Worm (Caenorhabditis elegans): ENCODE results near the gene Y39G8B.10.
A peak's percentile ranks its signal among the peaks of the same experiment; 100 is the strongest.

Y39G8B.10 gene

ce11 chrII:13981819-13982218 lies 1.1 kb downstream of the Y39G8B.10 start:
- no peak for TF ChIP-seq nhr-12 (tag; optimal IDR thresholded peaks at IDR 0.05)
- no peak for TF ChIP-seq nhr-237 (tag; optimal IDR thresholded peaks at IDR 0.05)
- TF ChIP-seq elt-1 (tag; optimal IDR thresholded peaks at IDR 0.05; ENCODE audit: borderline replicate concordance, insufficient read depth): no peak
- TF ChIP-seq ztf-11 (tag; optimal IDR thresholded peaks at IDR 0.05): no peak
- TF ChIP-seq nhr-2 (tag; optimal IDR thresholded peaks at IDR 0.05): no peak
- no peak for TF ChIP-seq ces-1 (GFP tag; optimal IDR thresholded peaks at IDR 0.05)
- TF ChIP-seq sem-2 (GFP tag; optimal IDR thresholded peaks at IDR 0.05): no peak
- no peak for TF ChIP-seq flh-1 (GFP tag; optimal IDR thresholded peaks at IDR 0.05)
- TF ChIP-seq tbx-8 (GFP tag; optimal IDR thresholded peaks at IDR 0.05): no peak
- TF ChIP-seq zip-8 (tag; optimal IDR thresholded peaks at IDR 0.05): no peak
- no peak for TF ChIP-seq elt-3 (tag; optimal IDR thresholded peaks at IDR 0.05)
- no peak for TF ChIP-seq nhr-76 (tag; optimal IDR thresholded peaks at IDR 0.05)
- no peak for TF ChIP-seq lsy-2 (tag; optimal IDR thresholded peaks at IDR 0.05)
- no peak for TF ChIP-seq ceh-43 (GFP tag; optimal IDR thresholded peaks at IDR 0.05)

DNA sequence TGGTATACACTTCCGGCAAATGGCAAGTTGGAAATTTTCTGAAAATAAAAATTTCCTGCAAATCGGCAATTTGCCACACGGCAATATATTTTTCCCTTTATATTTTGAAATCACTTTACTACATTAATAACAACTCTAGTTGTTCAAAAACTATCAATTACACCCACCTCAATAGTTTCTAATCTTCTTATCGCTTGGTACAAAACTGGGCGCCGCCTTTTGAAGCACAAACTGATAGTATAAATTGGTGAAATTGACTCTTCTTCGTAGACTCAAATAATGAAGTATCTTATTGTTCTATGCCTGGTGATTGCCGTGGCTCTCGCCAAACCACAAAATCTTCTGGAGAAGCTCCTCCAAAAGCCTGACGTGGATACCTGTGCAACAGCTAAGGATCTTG lies 1.8 kb downstream of the Y39G8B.10 start, which contains the start of gene Y39G8B.9:
TSS of gene Y39G8B.9 (plus strand) at position 269 of the 400 bp plus-strand sequence.
- TF ChIP-seq lsy-2 (tag; optimal IDR thresholded peaks at IDR 0.05) (no peak), cnd-1 (tag; optimal IDR thresholded peaks at IDR 0.05) (no peak), zip-8 (tag; optimal IDR thresholded peaks at IDR 0.05) (no peak), ham-2 (GFP tag; optimal IDR thresholded peaks at IDR 0.05) (no peak), nhr-2 (tag; optimal IDR thresholded peaks at IDR 0.05) (no peak), bed-3 (GFP tag; optimal IDR thresholded peaks at IDR 0.05) (no peak), unc-39 (tag; optimal IDR thresholded peaks at IDR 0.05) (no peak), blmp-1 (tag; optimal IDR thresholded peaks at IDR 0.05) (no peak), M03D4.4 (tag; optimal IDR thresholded peaks at IDR 0.05) (no peak), tbx-8 (GFP tag; optimal IDR thresholded peaks at IDR 0.05) (no peak), ceh-83 (GFP tag; optimal IDR thresholded peaks at IDR 0.05) (no peak)

ce11 chrII:13979833-13980513 lies 2.9 kb downstream of the Y39G8B.10 start, which contains the start of gene sre-48:
sre-48 (minus strand) TSS chrII:13979883.
- no peak for TF ChIP-seq hlh-1 (tag; optimal IDR thresholded peaks at IDR 0.05)
- no peak for TF ChIP-seq M03D4.4 (tag; optimal IDR thresholded peaks at IDR 0.05)
- TF ChIP-seq blmp-1 (tag; optimal IDR thresholded peaks at IDR 0.05): no peak
- TF ChIP-seq ceh-83 (GFP tag; optimal IDR thresholded peaks at IDR 0.05): no peak
- TF ChIP-seq nhr-76 (tag; optimal IDR thresholded peaks at IDR 0.05): no peak
- no peak for TF ChIP-seq drap-1 (GFP tag; optimal IDR thresholded peaks at IDR 0.05)

ce11 chrII:13977701-13978100 lies 5.2 kb downstream of the Y39G8B.10 start:
- no peak for TF ChIP-seq unc-39 (tag; optimal IDR thresholded peaks at IDR 0.05)
- TF ChIP-seq pha-4 (tag; optimal IDR thresholded peaks at IDR 0.05): no peak
- TF ChIP-seq zip-8 (tag; optimal IDR thresholded peaks at IDR 0.05): no peak
- TF ChIP-seq elt-1 (tag; optimal IDR thresholded peaks at IDR 0.05; ENCODE audit: borderline replicate concordance, insufficient read depth): no peak
- no peak for TF ChIP-seq ces-1 (GFP tag; optimal IDR thresholded peaks at IDR 0.05)
- TF ChIP-seq nhr-76 (tag; optimal IDR thresholded peaks at IDR 0.05): no peak
- TF ChIP-seq ham-2 (GFP tag; optimal IDR thresholded peaks at IDR 0.05): no peak
- no peak for TF ChIP-seq unc-120 (tag; optimal IDR thresholded peaks at IDR 0.05; ENCODE audit: poor library complexity, severe bottlenecking)
- TF ChIP-seq mep-1 (tag; optimal IDR thresholded peaks at IDR 0.05): no peak

ce11 chrII:13976161-13976560 lies 6.8 kb downstream of the Y39G8B.10 start, which contains the start of gene Y39G8B.2:
Y39G8B.2 (minus strand) TSS chrII:13976221.
- peak; percentile 66 for TF ChIP-seq ceh-39 (tag; optimal IDR thresholded peaks at IDR 0.05)
- TF ChIP-seq ceh-43 (GFP tag; optimal IDR thresholded peaks at IDR 0.05): peak; percentile 38
- peak; percentile 41 for TF ChIP-seq ztf-11 (tag; optimal IDR thresholded peaks at IDR 0.05)
- TF ChIP-seq nhr-12 (tag; optimal IDR thresholded peaks at IDR 0.05): no peak
- TF ChIP-seq zip-8 (tag; optimal IDR thresholded peaks at IDR 0.05): no peak
- TF ChIP-seq cnd-1 (tag; optimal IDR thresholded peaks at IDR 0.05): peak; percentile 78
- TF ChIP-seq flh-1 (GFP tag; optimal IDR thresholded peaks at IDR 0.05): no peak
- TF ChIP-seq drap-1 (GFP tag; optimal IDR thresholded peaks at IDR 0.05): peak; percentile 66
- TF ChIP-seq nhr-2 (tag; optimal IDR thresholded peaks at IDR 0.05): no peak
- TF ChIP-seq blmp-1 (tag; optimal IDR thresholded peaks at IDR 0.05): no peak
- TF ChIP-seq nhr-76 (tag; optimal IDR thresholded peaks at IDR 0.05): no peak
- TF ChIP-seq pha-4 (tag; optimal IDR thresholded peaks at IDR 0.05): peak; percentile 90
- TF ChIP-seq hlh-1 (tag; optimal IDR thresholded peaks at IDR 0.05): peak; percentile 47
- no peak for TF ChIP-seq elt-1 (tag; optimal IDR thresholded peaks at IDR 0.05; ENCODE audit: borderline replicate concordance, insufficient read depth)
- peak; percentile 70 for TF ChIP-seq mls-2 (tag; optimal IDR thresholded peaks at IDR 0.05)
- TF ChIP-seq lin-13 (tag; optimal IDR thresholded peaks at IDR 0.05): peak; percentile 91
- TF ChIP-seq nhr-237 (tag; optimal IDR thresholded peaks at IDR 0.05): peak; percentile 79
- TF ChIP-seq snpc-4 (tag; optimal IDR thresholded peaks at IDR 0.05): no peak
- TF ChIP-seq mep-1 (tag; optimal IDR thresholded peaks at IDR 0.05): peak; percentile 82
- no peak for TF ChIP-seq lin-32 (GFP tag; optimal IDR thresholded peaks at IDR 0.05)
- peak; percentile 96 for TF ChIP-seq unc-120 (tag; optimal IDR thresholded peaks at IDR 0.05; ENCODE audit: poor library complexity, severe bottlenecking)
- peak; percentile 34 for TF ChIP-seq M03D4.4 (tag; optimal IDR thresholded peaks at IDR 0.05)
- TF ChIP-seq sem-2 (GFP tag; optimal IDR thresholded peaks at IDR 0.05): no peak
- TF ChIP-seq sptf-1 (tag; optimal IDR thresholded peaks at IDR 0.05): peak; percentile 82
- peak; percentile 55 for TF ChIP-seq ces-1 (GFP tag; optimal IDR thresholded peaks at IDR 0.05)
- no peak for TF ChIP-seq nhr-28 (tag; optimal IDR thresholded peaks at IDR 0.05)
- peak; percentile 67 for TF ChIP-seq ham-2 (GFP tag; optimal IDR thresholded peaks at IDR 0.05)
- peak; percentile 52 for TF ChIP-seq ceh-83 (GFP tag; optimal IDR thresholded peaks at IDR 0.05)
- TF ChIP-seq elt-3 (tag; optimal IDR thresholded peaks at IDR 0.05): no peak
- peak; percentile 13 for TF ChIP-seq unc-62 (GFP tag; optimal IDR thresholded peaks at IDR 0.05)
- TF ChIP-seq lsy-2 (tag; optimal IDR thresholded peaks at IDR 0.05): peak; percentile 86
- TF ChIP-seq unc-39 (tag; optimal IDR thresholded peaks at IDR 0.05): no peak
- no peak for TF ChIP-seq mab-5 (tag; optimal IDR thresholded peaks at IDR 0.05)
- TF ChIP-seq bed-3 (GFP tag; optimal IDR thresholded peaks at IDR 0.05): no peak
- peak; percentile 30 for TF ChIP-seq tbx-8 (GFP tag; optimal IDR thresholded peaks at IDR 0.05)

Data from whole organism, mixed stage, embryonic.